Worm (Caenorhabditis elegans): Measurements from ENCODE around the gene rps-28.

- TF ChIP-seq ztf-11 (tag; optimal IDR thresholded peaks at IDR 0.05): no peak
- no peak for TF ChIP-seq mdl-1 (tag; optimal IDR thresholded peaks at IDR 0.05)
- TF ChIP-seq aly-2 (tag; optimal IDR thresholded peaks at IDR 0.05): no peak
- no peak for TF ChIP-seq ceh-82 (tag; optimal IDR thresholded peaks at IDR 0.05)
- no peak for TF ChIP-seq sma-3 (GFP tag; optimal IDR thresholded peaks at IDR 0.05)
- TF ChIP-seq elt-1 (tag; optimal IDR thresholded peaks at IDR 0.05): no peak
- TF ChIP-seq lin-11 (tag; optimal IDR thresholded peaks at IDR 0.05): no peak
- TF ChIP-seq blmp-1 (tag; optimal IDR thresholded peaks at IDR 0.05; ENCODE audit: insufficient read depth): no peak
- TF ChIP-seq C34F6.9 (tag; optimal IDR thresholded peaks at IDR 0.05): no peak
- TF ChIP-seq elt-3 (tag; optimal IDR thresholded peaks at IDR 0.05): no peak
Observed at ce11 chrIV:1659978-1660377, 487 bp downstream of the rps-28 start, which contains the start of gene Y41D4B.4.
